Worm (Caenorhabditis elegans) whole organism, late embryonic: ENCODE results near the gene clh-1.

ENCODE experiments used
- K09A11.1 ChIP-seq: sonication (generic microtip); optimal IDR thresholded peaks from 2 replicates; lab custom pipeline; 2017; ENCODE audit warnings: antibody characterized with exemption, mild to moderate bottlenecking, missing genetic modification characterization, missing compliant biosample characterization; ENCODE audit not compliant: insufficient read depth
- Y22D7AL.16 ChIP-seq: sonication (generic microtip); optimal IDR thresholded peaks from 2 replicates; lab custom pipeline; 2016; ENCODE audit warnings: missing genetic modification characterization, missing compliant biosample characterization
- ahr-1 ChIP-seq: sonication (generic microtip); optimal IDR thresholded peaks from 2 replicates; lab custom pipeline; 2016; ENCODE audit warnings: missing genetic modification characterization, missing compliant biosample characterization
- ama-1 ChIP-seq: fragments of 150-350 bp; optimal IDR thresholded peaks from 2 replicates; lab custom pipeline; 2014
- ceh-18 ChIP-seq: sonication (generic microtip); optimal IDR thresholded peaks from 2 replicates; lab custom pipeline; 2016; ENCODE audit warnings: missing genetic modification characterization, missing compliant biosample characterization
- ceh-19 ChIP-seq: fragments of 200-800 bp; sonication (Bioruptor generic); optimal IDR thresholded peaks from 2 replicates; lab custom pipeline; 2018; ENCODE audit warnings: mild to moderate bottlenecking, missing genetic modification characterization, missing compliant biosample characterization
- ceh-2 ChIP-seq: sonication (generic microtip); optimal IDR thresholded peaks from 2 replicates; lab custom pipeline; 2016; ENCODE audit warnings: missing genotype, missing genetic modification characterization, missing compliant biosample characterization
- ceh-22 ChIP-seq: sonication (generic microtip); optimal IDR thresholded peaks from 2 replicates; lab custom pipeline; 2017; ENCODE audit warnings: missing biosample characterization, missing genetic modification characterization
- ceh-31 ChIP-seq: sonication (generic microtip); optimal IDR thresholded peaks from 2 replicates; lab custom pipeline; 2016; ENCODE audit warnings: missing genetic modification characterization, missing compliant biosample characterization
- ceh-45 ChIP-seq: fragments of 200-800 bp; sonication (Bioruptor generic); IDR thresholded peaks from 2 replicates; pipeline ENCODE4 v1.3.6; 2022; ENCODE audit warnings: missing genetic modification reagents, missing genetic modification characterization, missing compliant biosample characterization
- ceh-6 ChIP-seq: fragments of 200-800 bp; sonication (Bioruptor generic); optimal IDR thresholded peaks from 2 replicates; lab custom pipeline; 2018; ENCODE audit warnings: mild to moderate bottlenecking, missing genetic modification characterization, missing compliant biosample characterization
- elt-2 ChIP-seq: sonication (generic microtip); optimal IDR thresholded peaks from 2 replicates; lab custom pipeline; 2016; ENCODE audit warnings: missing genetic modification reagents, missing genetic modification characterization, missing compliant biosample characterization
- ets-4 ChIP-seq: sonication (generic microtip); optimal IDR thresholded peaks from 2 replicates; lab custom pipeline; 2016; ENCODE audit warnings: missing genetic modification characterization, missing compliant biosample characterization
- gmeb-2 ChIP-seq: sonication (generic microtip); optimal IDR thresholded peaks from 2 replicates; lab custom pipeline; 2016; ENCODE audit warnings: missing genetic modification characterization, inconsistent platforms, missing compliant biosample characterization
- hlh-15 ChIP-seq: sonication (generic microtip); optimal IDR thresholded peaks from 2 replicates; lab custom pipeline; 2016; ENCODE audit warnings: missing genetic modification characterization, missing compliant biosample characterization
- hlh-30 ChIP-seq: sonication (generic microtip); optimal IDR thresholded peaks from 2 replicates; lab custom pipeline; 2017; ENCODE audit warnings: antibody characterized with exemption, missing genetic modification characterization, missing compliant biosample characterization; ENCODE audit not compliant: insufficient read depth
- lin-11 ChIP-seq: fragments of 200-800 bp; sonication (Bioruptor generic); optimal IDR thresholded peaks from 2 replicates; lab custom pipeline; 2018; ENCODE audit warnings: mild to moderate bottlenecking, missing genetic modification characterization, missing compliant biosample characterization
- madf-2 ChIP-seq: sonication (generic microtip); optimal IDR thresholded peaks from 2 replicates; lab custom pipeline; 2017; ENCODE audit warnings: missing genetic modification characterization, missing compliant biosample characterization
- nfya-1 ChIP-seq: sonication (generic microtip); optimal IDR thresholded peaks from 2 replicates; lab custom pipeline; 2017; ENCODE audit warnings: missing genetic modification characterization, mild to moderate bottlenecking, missing compliant biosample characterization, antibody characterized with exemption, moderate library complexity
- nhr-11 ChIP-seq: fragments of 150-350 bp; optimal IDR thresholded peaks from 2 replicates; lab custom pipeline; 2014; ENCODE audit warnings: missing biosample characterization, missing genetic modification characterization
- nhr-232 ChIP-seq: sonication (generic microtip); optimal IDR thresholded peaks from 2 replicates; lab custom pipeline; 2016; ENCODE audit warnings: missing genetic modification characterization, missing compliant biosample characterization
- npax-4 ChIP-seq: sonication (generic microtip); optimal IDR thresholded peaks from 2 replicates; lab custom pipeline; 2016; ENCODE audit warnings: missing genetic modification characterization, missing compliant biosample characterization
- odd-2 ChIP-seq: sonication (generic microtip); optimal IDR thresholded peaks from 2 replicates; lab custom pipeline; 2017; ENCODE audit warnings: antibody characterized with exemption, mild to moderate bottlenecking, missing genetic modification characterization, missing compliant biosample characterization
- pag-3 ChIP-seq: sonication (generic microtip); optimal IDR thresholded peaks from 2 replicates; lab custom pipeline; 2016; ENCODE audit warnings: missing compliant biosample characterization, missing genetic modification characterization, borderline replicate concordance
- pax-1 ChIP-seq: fragments of 150-350 bp; optimal IDR thresholded peaks from 2 replicates; lab custom pipeline; 2014; ENCODE audit warnings: missing biosample characterization, missing genetic modification characterization
- pha-4 ChIP-seq: fragments of 150-350 bp; optimal IDR thresholded peaks from 2 replicates; lab custom pipeline; 2018; ENCODE audit warnings: missing biosample characterization, missing genetic modification reagents, missing genetic modification characterization
- ref-2 ChIP-seq: sonication (generic microtip); optimal IDR thresholded peaks from 2 replicates; lab custom pipeline; 2016; ENCODE audit warnings: missing genetic modification characterization, missing compliant biosample characterization
- sdc-2 ChIP-seq: sonication (generic microtip); optimal IDR thresholded peaks from 2 replicates; lab custom pipeline; 2016; ENCODE audit warnings: missing genotype, missing genetic modification characterization, missing compliant biosample characterization
- sox-2 ChIP-seq: fragments of 200-800 bp; sonication (Bioruptor generic); IDR thresholded peaks from 2 replicates; pipeline ENCODE4 v1.3.6; 2022; ENCODE audit warnings: missing genetic modification reagents, missing genetic modification characterization, missing compliant biosample characterization
- sox-4 ChIP-seq: sonication (generic microtip); optimal IDR thresholded peaks from 2 replicates; lab custom pipeline; 2017; ENCODE audit warnings: mild to moderate bottlenecking, missing genetic modification characterization, inconsistent platforms, missing compliant biosample characterization
- tbx-2 ChIP-seq: sonication (generic microtip); optimal IDR thresholded peaks from 2 replicates; lab custom pipeline; 2016; ENCODE audit warnings: missing genetic modification characterization, missing compliant biosample characterization
- unc-55 ChIP-seq: sonication (generic microtip); optimal IDR thresholded peaks from 2 replicates; lab custom pipeline; 2017; ENCODE audit warnings: missing biosample characterization, missing genetic modification reagents, missing genetic modification characterization

clh-1 gene

ce11 chrII:11856361-11856760 is at the start of gene clh-1:
Gene clh-1 (minus strand): TSS chrII:11856461.
- TF ChIP-seq K09A11.1 (tag; lab: Kevin White, UChicago): no peak
- no peak for TF ChIP-seq sox-2 (GFP tag; lab: Robert Waterston, UW)
- TF ChIP-seq odd-2 (tag; lab: Kevin White, UChicago): no peak
- no peak for TF ChIP-seq npax-4 (tag; lab: Kevin White, UChicago)
- no peak for TF ChIP-seq hlh-15 (tag; lab: Kevin White, UChicago)
- TF ChIP-seq ceh-19 (GFP tag; lab: Kevin White, UChicago): no peak
- TF ChIP-seq ama-1 (lab: Kevin White, UChicago): no peak
- no peak for TF ChIP-seq ceh-45 (GFP tag; lab: Robert Waterston, UW)
- no peak for TF ChIP-seq ceh-18 (tag; lab: Kevin White, UChicago)
- no peak for TF ChIP-seq elt-2
- no peak for TF ChIP-seq ref-2 (tag; lab: Kevin White, UChicago)
- no peak for TF ChIP-seq ceh-2 (tag; lab: Kevin White, UChicago)
- TF ChIP-seq madf-2 (tag; lab: Kevin White, UChicago): no peak

- no peak for TF ChIP-seq ceh-6 (GFP tag; lab: Kevin White, UChicago)
- no peak for TF ChIP-seq sox-4 (tag; lab: Kevin White, UChicago)
- no peak for TF ChIP-seq nhr-232 (tag; lab: Kevin White, UChicago)
- TF ChIP-seq lin-11 (tag; lab: Kevin White, UChicago): no peak
- no peak for TF ChIP-seq unc-55 (GFP tag; lab: Kevin White, UChicago)
- no peak for TF ChIP-seq ceh-2 (tag; lab: Kevin White, UChicago)
- TF ChIP-seq ets-4 (tag; lab: Kevin White, UChicago): no peak
- no peak for TF ChIP-seq pax-1 (tag; lab: Kevin White, UChicago)
- no peak for TF ChIP-seq pha-4 (tag; lab: Kevin White, UChicago)
Measured at ce11 chrII:11905023-11905422, 48.8 kb upstream of the clh-1 start.

ce11 chrII:11902203-11902602 is 45.9 kb upstream of the clh-1 start:
- TF ChIP-seq Y22D7AL.16 (no peak), unc-55 (GFP tag; lab: Kevin White, UChicago) (peak; percentile 87)

ce11 chrII:11901110-11901509 is 44.8 kb upstream of the clh-1 start, which contains the start of gene vab-23:
Gene vab-23 (minus strand): TSS chrII:11901210.
- TF ChIP-seq hlh-15 (tag; lab: Kevin White, UChicago) (no peak), sdc-2 (tag; lab: Kevin White, UChicago) (no peak), pax-1 (tag; lab: Kevin White, UChicago) (no peak)

ce11 chrII:11899761-11900160 is 43.5 kb upstream of the clh-1 start:
- TF ChIP-seq nfya-1 (tag; lab: Kevin White, UChicago): peak; percentile 87
- TF ChIP-seq ceh-18 (tag; lab: Kevin White, UChicago): no peak
- no peak for TF ChIP-seq sox-4 (tag; lab: Kevin White, UChicago)
- TF ChIP-seq ahr-1 (tag; lab: Kevin White, UChicago): no peak

- TF ChIP-seq gmeb-2 (tag; lab: Kevin White, UChicago) (no peak), hlh-30 (tag; lab: Kevin White, UChicago) (no peak), pha-4 (tag; lab: Kevin White, UChicago) (no peak), sox-4 (tag; lab: Kevin White, UChicago) (no peak), ceh-22 (tag; lab: Kevin White, UChicago) (no peak), nhr-11 (tag; lab: Kevin White, UChicago) (no peak)
Measured at ce11 chrII:11893323-11893722, 37.1 kb upstream of the clh-1 start, which contains the start of gene ZK930.2. Gene ZK930.2 (minus strand): TSS chrII:11893423.

- TF ChIP-seq tbx-2 (peak; percentile 50), ceh-31 (tag; lab: Kevin White, UChicago) (peak; percentile 52), hlh-30 (tag; lab: Kevin White, UChicago) (peak; percentile 22), Y22D7AL.16 (no peak), pag-3 (tag; lab: Kevin White, UChicago) (no peak), ceh-18 (tag; lab: Kevin White, UChicago) (no peak), ref-2 (tag; lab: Kevin White, UChicago) (peak; percentile 81)
- TF ChIP-seq, all 69 proteins: peak for 4
Measured at ce11 chrII:11890596-11890995, 34.3 kb upstream of the clh-1 start.
